Fruit fly (Drosophila melanogaster): ENCODE measurements around the gene CG18130.

CG18130 gene

DNA sequence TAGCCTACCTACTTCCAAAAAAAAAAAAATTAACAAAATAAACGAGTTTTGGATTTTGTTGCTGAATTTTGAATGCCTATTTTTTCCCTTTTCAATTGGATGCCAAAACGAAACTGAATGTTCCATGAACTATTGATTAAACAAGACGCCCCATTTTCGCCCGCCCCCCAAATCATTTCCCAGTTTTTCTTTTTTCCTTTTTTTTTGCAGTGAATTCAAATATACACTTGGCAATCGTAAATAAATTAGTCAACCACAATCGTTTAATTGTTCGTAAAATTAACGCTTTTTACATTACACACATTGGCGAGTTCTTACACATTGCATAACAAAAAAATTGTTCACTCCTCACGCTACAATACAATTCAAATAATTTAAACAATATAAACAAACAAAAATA, at the start of gene CG18130:
Gene CG18130 (minus strand): TSS at position 101 of the 400 bp plus-strand sequence.
- TF ChIP-seq CG8478 (optimal IDR thresholded peaks at IDR 0.05) (no peak), CTCF (optimal IDR thresholded peaks at IDR 0.05) (no peak)

DNA sequence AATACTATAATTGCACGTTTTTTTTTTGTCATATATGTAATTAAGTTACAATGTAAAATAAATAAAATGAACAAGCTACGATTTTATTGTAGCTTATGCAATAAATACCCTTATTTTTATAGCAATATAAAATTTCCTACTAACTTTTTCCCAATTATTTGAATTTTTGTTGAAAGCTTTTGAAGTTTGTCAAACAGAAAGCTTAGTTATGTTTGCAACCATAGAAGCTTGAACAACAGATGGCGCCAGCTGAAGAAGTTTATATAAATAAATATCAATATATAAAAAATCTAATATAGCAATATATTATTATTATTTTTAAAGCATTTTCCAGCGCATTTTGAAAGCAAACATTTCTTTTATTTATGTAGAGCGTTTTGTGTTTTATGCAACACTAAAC, 42.6 kb upstream of the CG18130 start:
- TF ChIP-seq CTCF (optimal IDR thresholded peaks at IDR 0.05) (peak in 1 of 2 experiments; percentile 33), CG8478 (optimal IDR thresholded peaks at IDR 0.05) (no peak)

DNA sequence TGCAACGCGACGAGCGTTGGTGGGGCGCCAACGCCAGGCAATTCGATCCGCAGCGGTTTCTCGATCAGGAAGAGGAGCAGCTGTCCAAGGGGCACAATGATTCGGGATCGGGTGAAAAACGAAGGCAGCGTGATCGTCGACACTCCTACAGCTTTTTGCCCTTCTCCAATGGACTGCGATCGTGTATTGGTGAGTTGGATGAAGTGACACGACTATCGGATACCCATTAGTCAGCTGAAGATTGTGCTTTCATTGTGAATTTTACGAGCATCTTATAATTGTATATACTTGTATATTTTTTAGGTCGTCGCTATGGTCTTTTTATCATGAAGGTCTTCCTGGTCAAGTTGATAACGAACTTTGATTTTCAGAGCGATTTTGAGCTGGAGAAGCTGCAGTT, 42.1 kb upstream of the CG18130 start:
- TF ChIP-seq CTCF (optimal IDR thresholded peaks at IDR 0.05) = no peak
- no peak for TF ChIP-seq CG8478 (optimal IDR thresholded peaks at IDR 0.05)

dm6 chrX:12032136-12032682, 39.6 kb upstream of the CG18130 start, which contains the start of gene Cyp318a1:
TSS of gene Cyp318a1 (plus strand) at chrX:12032632.
- TF ChIP-seq CTCF (optimal IDR thresholded peaks at IDR 0.05) = no peak
- no peak for TF ChIP-seq CG8478 (optimal IDR thresholded peaks at IDR 0.05)

dm6 chrX:12031400-12031799, 38.8 kb upstream of the CG18130 start, which contains the start of gene Cyp311a1:
TSS of gene Cyp311a1 (minus strand) at chrX:12031465.
- TF ChIP-seq CG8478 (optimal IDR thresholded peaks at IDR 0.05) (no peak), CTCF (optimal IDR thresholded peaks at IDR 0.05) (no peak)

dm6 chrX:12028825-12029514, 36.4 kb upstream of the CG18130 start, which contains the start of gene Usp7:
TSS of gene Usp7 (minus strand) at chrX:12029032.
- TF ChIP-seq CTCF (optimal IDR thresholded peaks at IDR 0.05) (peak in 1 of 2 experiments; percentile 31), CG8478 (optimal IDR thresholded peaks at IDR 0.05) (no peak)

- no peak for TF ChIP-seq CG8478 (optimal IDR thresholded peaks at IDR 0.05)
- no peak for TF ChIP-seq CTCF (optimal IDR thresholded peaks at IDR 0.05)
These were observed 29.2 kb upstream of the CG18130 start for dm6 chrX:12021750-12022149.

DNA sequence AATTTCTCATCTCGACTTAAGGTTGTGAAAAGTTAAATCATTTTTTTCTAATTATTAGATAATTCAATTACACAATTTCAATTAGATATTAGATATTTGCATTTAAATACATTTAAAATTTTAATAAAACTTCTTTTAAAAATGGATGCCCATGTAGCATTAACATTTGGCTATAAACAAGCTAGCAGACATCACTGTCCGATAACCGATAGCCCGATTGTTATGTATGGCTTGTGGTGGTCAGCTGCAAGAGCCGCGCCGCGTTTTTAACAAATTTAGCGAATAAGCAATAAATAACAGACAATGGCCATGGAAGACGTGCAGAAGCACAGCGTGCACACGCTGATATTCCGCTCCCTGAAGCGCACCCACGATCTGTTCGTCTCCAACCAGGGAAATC, 28.3 kb upstream of the CG18130 start, which contains the start of gene Tango4:
Gene Tango4 (plus strand): TSS at position 212 of the 400 bp plus-strand sequence.
- TF ChIP-seq CG8478 (optimal IDR thresholded peaks at IDR 0.05) = no peak
- no peak for TF ChIP-seq CTCF (optimal IDR thresholded peaks at IDR 0.05)

- TF ChIP-seq CTCF (optimal IDR thresholded peaks at IDR 0.05) (peak in 1 of 2 experiments; percentile 40), CG8478 (optimal IDR thresholded peaks at IDR 0.05) (no peak)
These were observed 26.0 kb upstream of the CG18130 start, which contains the start of gene Lsm12a for dm6 chrX:12018440-12019101. TSS of gene Lsm12a (plus strand) at chrX:12018640.

- no peak for TF ChIP-seq CG8478 (optimal IDR thresholded peaks at IDR 0.05)
- TF ChIP-seq CTCF (optimal IDR thresholded peaks at IDR 0.05) = no peak
These were observed 25.4 kb upstream of the CG18130 start, which contains the start of gene Chrac-16 for dm6 chrX:12017815-12018439. TSS of gene Chrac-16 (minus strand) at chrX:12017961.

DNA sequence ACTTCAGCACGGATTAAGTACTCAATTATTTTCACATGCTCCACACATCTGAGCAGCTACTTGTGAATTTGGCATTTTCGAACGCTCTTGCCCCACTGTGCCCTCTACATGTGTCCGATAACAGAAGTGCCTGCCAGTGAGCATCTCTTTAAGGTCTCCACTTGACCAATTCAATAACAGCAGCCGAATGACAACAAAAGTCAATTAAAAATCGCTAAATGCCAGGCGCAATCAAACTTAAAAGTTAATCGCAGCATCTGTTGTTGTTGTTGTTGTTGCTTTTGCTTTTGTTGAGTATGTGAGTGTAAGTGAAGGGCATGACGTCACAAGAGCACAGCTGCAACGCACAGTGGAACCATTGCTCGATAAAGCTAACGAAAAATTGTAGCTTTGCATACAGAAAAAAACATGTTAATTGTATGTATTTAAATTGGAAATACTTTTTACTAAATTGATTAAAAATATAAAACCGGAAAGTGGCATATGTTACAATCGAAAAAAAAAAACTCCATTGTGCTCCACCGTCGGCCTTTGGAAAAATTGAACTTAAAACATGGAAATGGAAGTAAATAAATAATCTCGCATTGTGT, 22.3 kb upstream of the CG18130 start:
- TF ChIP-seq CG8478 (optimal IDR thresholded peaks at IDR 0.05) (no peak), CTCF (optimal IDR thresholded peaks at IDR 0.05) (no peak)

DNA sequence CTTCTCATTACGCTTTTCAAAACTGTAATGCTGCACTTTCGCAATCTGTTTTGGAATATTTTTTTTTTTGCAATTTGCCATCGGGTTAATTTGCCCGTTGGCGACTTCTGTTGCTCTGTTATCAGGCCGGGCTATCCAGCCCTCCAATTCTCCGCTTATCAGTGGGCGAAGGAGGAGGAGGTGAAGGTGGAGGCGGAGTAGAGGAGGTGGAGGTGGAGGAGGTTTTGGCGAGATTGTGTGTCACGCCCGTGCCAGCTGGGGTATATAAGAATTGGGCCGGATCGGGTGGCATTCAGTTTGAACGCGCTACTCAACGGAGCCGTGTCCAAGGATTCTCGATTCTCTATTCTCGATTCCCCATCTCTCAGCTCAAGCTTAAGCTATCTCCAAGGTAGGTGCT, 21.6 kb upstream of the CG18130 start:
- no peak for TF ChIP-seq CTCF (optimal IDR thresholded peaks at IDR 0.05)
- no peak for TF ChIP-seq CG8478 (optimal IDR thresholded peaks at IDR 0.05)

- TF ChIP-seq CG8478 (optimal IDR thresholded peaks at IDR 0.05) (no peak), CTCF (optimal IDR thresholded peaks at IDR 0.05) (no peak)
These were observed 20.5 kb upstream of the CG18130 start for dm6 chrX:12013098-12013493.

DNA sequence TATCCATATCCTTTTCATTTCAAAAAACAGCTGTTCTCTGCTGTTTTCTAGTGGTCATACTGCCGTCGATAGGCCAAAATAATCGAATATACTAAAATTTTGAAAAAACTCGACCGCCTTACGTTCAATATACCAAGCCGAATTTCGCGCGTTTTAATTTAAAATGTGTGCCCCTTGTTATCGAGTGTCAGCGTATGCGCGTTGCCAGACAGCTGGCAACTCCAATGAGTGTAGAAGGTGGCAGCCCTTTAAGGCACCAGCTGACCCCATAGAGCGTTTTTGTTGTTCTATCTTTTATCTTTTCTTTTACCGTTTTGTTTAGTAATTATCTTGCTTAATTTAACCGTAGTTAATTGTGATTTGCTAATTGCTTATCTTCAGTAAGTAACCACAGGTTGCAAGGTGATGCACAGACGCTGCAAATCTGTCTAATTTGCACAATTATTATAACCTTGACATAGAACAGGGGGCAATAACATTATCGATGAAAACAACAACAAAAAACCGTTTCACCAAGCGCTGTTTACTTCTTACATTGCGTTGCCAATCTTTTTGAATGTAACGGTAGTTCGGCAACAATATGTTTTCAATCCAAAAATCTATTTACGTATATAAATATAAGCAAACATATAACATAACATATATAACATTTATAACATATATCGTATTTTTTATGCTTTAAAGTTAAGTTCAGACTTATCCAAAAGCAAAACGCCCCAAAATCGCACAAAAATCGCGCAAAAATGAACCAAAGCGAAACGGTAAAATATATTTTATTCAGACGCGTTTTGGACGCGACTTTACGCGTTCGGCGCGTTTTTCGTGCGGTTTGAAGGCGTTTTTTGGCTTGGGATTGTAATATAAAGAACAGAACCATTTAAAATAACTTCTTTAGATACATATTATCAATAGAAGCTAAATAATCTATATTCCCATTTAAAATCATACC, 19.9 kb upstream of the CG18130 start, which contains the start of the genes CG1492 and regucalcin:
Gene CG1492 (minus strand): TSS at position 63 of the 949 bp plus-strand sequence.
Gene regucalcin (plus strand): TSS at position 229 of the 949 bp plus-strand sequence.
- TF ChIP-seq CTCF (optimal IDR thresholded peaks at IDR 0.05) (peak; percentile 50 to 54), CG8478 (optimal IDR thresholded peaks at IDR 0.05) (no peak)

Measured in S2 (cell line).